Fruit fly (Drosophila melanogaster) whole organism: ENCODE measurements around the gene CG5665.

Experiments used
- CG8478 ChIP-seq: fragments of >200 bp; optimal IDR thresholded peaks from 2 replicates; lab custom pipeline; 2018; ENCODE audit warnings: inconsistent platforms
- Dll ChIP-seq: fragments of >200 bp; optimal IDR thresholded peaks from 2 replicates; lab custom pipeline; 2017
- EcR ChIP-seq, 2 experiments: fragments of >200 bp; optimal IDR thresholded peaks; 2 replicates each; lab custom pipeline; 2017; ENCODE audit warnings: missing biosample characterization in 2 of 2, missing genetic modification characterization in 2 of 2, missing genetic modification reagents in 2 of 2
- pan ChIP-seq: fragments of >200 bp; optimal IDR thresholded peaks from 2 replicates; lab custom pipeline; 2017
- usp ChIP-seq: fragments of >200 bp; optimal IDR thresholded peaks from 2 replicates; lab custom pipeline; 2017; ENCODE audit warnings: missing biosample characterization, missing genetic modification characterization, mixed read lengths

DNA sequence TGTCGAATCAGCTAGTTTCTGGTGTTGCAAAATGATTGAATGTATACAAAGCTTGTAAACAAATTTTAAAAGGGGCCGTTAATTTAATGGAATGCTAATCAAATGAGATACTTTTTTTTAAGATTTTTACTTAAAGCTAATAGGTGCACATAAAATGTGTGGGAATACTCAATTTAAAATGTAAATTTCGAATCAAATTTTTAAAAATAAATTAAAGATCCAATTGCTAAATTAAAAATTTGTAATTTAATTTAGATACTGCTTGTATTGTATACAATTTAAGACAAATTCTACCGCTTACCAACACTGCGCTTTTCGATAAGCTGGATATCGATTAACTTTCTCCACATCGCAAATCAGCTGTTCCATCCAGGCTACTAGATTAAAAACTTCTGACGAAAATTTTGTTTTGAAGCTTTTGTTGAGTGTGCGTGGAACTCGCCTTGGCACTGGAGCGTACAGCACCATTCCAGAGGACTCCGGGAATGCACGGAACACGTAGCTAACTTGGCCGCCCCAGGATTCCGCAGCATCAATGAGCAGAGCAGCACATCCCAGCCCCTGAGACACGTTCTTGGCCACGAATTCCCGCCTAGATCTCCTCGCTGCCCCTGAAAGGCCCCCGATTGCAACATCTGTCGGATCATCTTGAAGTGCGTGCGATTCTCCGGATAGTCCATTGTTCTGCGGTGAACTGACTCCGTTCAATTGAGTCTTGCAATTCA is 25.9 kb downstream of the CG5665 start, which contains the start of the genes CG5498 and fbl:
- TF ChIP-seq Dll (lab: Kevin White, UChicago) (no peak), pan (lab: Kevin White, UChicago) (no peak), CG8478 (lab: Kevin White, UChicago) (no peak), usp (GFP tag; lab: Kevin White, UChicago) (no peak), EcR (GFP tag; optimal IDR thresholded peaks at IDR 0.05; lab: Kevin White, UChicago) (no peak)
